Fruit fly (Drosophila melanogaster): ENCODE data around the gene CG12123.

CG12123 gene

dm6 chrX:8444279-8444678 is 2.1 kb upstream of the CG12123 start:
- TF ChIP-seq CG17801 (GFP tag; optimal IDR thresholded peaks at IDR 0.05; ENCODE audit: partially characterized antibody): no peak

- TF ChIP-seq CG17801 (GFP tag; optimal IDR thresholded peaks at IDR 0.05; ENCODE audit: partially characterized antibody): no peak
Measured at dm6 chrX:8442912-8443311, 764 bp upstream of the CG12123 start.

- TF ChIP-seq CG17801 (GFP tag; optimal IDR thresholded peaks at IDR 0.05; ENCODE audit: partially characterized antibody): peak; percentile 50
Measured at dm6 chrX:8437285-8438110, 4.7 kb downstream of the CG12123 start, which contains the start of gene Miga. Gene Miga (minus strand): TSS chrX:8437820.

- TF ChIP-seq CG17801 (GFP tag; optimal IDR thresholded peaks at IDR 0.05; ENCODE audit: partially characterized antibody): peak; percentile 89
Measured at dm6 chrX:8436656-8437284, 5.4 kb downstream of the CG12123 start, which contains the start of gene CG1440. Gene CG1440 (plus strand): TSS chrX:8437057.

dm6 chrX:8433709-8434108 is 8.4 kb downstream of the CG12123 start, which contains the start of gene CG32712:
Gene CG32712 (minus strand): TSS chrX:8433809.
- TF ChIP-seq CG17801 (GFP tag; optimal IDR thresholded peaks at IDR 0.05; ENCODE audit: partially characterized antibody): no peak

- no peak for TF ChIP-seq CG17801 (GFP tag; optimal IDR thresholded peaks at IDR 0.05; ENCODE audit: partially characterized antibody)
Measured at dm6 chrX:8422643-8423042, 19.5 kb downstream of the CG12123 start.

- TF ChIP-seq CG17801 (GFP tag; optimal IDR thresholded peaks at IDR 0.05; ENCODE audit: partially characterized antibody): no peak
Measured at dm6 chrX:8421449-8421795, 20.7 kb downstream of the CG12123 start.

- TF ChIP-seq CG17801 (GFP tag; optimal IDR thresholded peaks at IDR 0.05; ENCODE audit: partially characterized antibody): peak; percentile 96
Measured at dm6 chrX:8420772-8421448, 21.2 kb downstream of the CG12123 start.

- no peak for TF ChIP-seq CG17801 (GFP tag; optimal IDR thresholded peaks at IDR 0.05; ENCODE audit: partially characterized antibody)
Measured at dm6 chrX:8419534-8419933, 22.6 kb downstream of the CG12123 start.

dm6 chrX:8416956-8417355 is 25.2 kb downstream of the CG12123 start:
- TF ChIP-seq CG17801 (GFP tag; optimal IDR thresholded peaks at IDR 0.05; ENCODE audit: partially characterized antibody): no peak

dm6 chrX:8416209-8416608 is 25.9 kb downstream of the CG12123 start:
- TF ChIP-seq CG17801 (GFP tag; optimal IDR thresholded peaks at IDR 0.05; ENCODE audit: partially characterized antibody): no peak

dm6 chrX:8415605-8416004 is 26.5 kb downstream of the CG12123 start:
- no peak for TF ChIP-seq CG17801 (GFP tag; optimal IDR thresholded peaks at IDR 0.05; ENCODE audit: partially characterized antibody)

dm6 chrX:8414351-8414750 is 27.8 kb downstream of the CG12123 start:
- TF ChIP-seq CG17801 (GFP tag; optimal IDR thresholded peaks at IDR 0.05; ENCODE audit: partially characterized antibody): no peak

dm6 chrX:8413513-8414113 is 28.5 kb downstream of the CG12123 start:
- TF ChIP-seq CG17801 (GFP tag; optimal IDR thresholded peaks at IDR 0.05; ENCODE audit: partially characterized antibody): peak; percentile 53
